In genomic region chrV:12637238-12637690, ce11 we compare ENCODE assay signal across 7 worm cellular contexts.
A peak's percentile ranks its signal among the peaks of the same experiment; 100 is the strongest.
TF ChIP-seq lines count a peak whose summit lies in the region.

Gene F56H9.2, plus strand, starts transcription at chrV:12637663.

TF ChIP-seq in whole organism, L1 larva, 84 proteins besides CTCF, POLR2A, EP300 and RAD21 (continued from another document and continues in another):
- TF ChIP-seq xbp-1 (tag; optimal IDR thresholded peaks at IDR 0.05; lab: Kevin White, UChicago) (peak; percentile 61), lir-3 (tag; optimal IDR thresholded peaks at IDR 0.05; lab: Kevin White, UChicago; ENCODE audit: poor library complexity) (peak; percentile 46), nhr-19 (GFP tag; conservative IDR thresholded peaks at IDR 0.05; lab: Robert Waterston, UW) (peak; percentile 94), aha-1 (tag; optimal IDR thresholded peaks at IDR 0.05; lab: Kevin White, UChicago) (no peak), nhr-47 (tag; optimal IDR thresholded peaks at IDR 0.05; lab: Kevin White, UChicago) (peak; percentile 70), hlh-17 (GFP tag; optimal IDR thresholded peaks at IDR 0.05; lab: Kevin White, UChicago; ENCODE audit: borderline replicate concordance) (no peak), lin-13 (GFP tag; optimal IDR thresholded peaks at IDR 0.05; lab: Kevin White, UChicago) (peak; percentile 8), swsn-7 (tag; optimal IDR thresholded peaks at IDR 0.05; lab: Kevin White, UChicago) (peak; percentile 74), tbx-2 (tag; optimal IDR thresholded peaks at IDR 0.05; lab: Kevin White, UChicago) (peak; percentile 83), efl-1 (optimal IDR thresholded peaks at IDR 0.05; lab: Kevin White, UChicago) (peak; percentile 44 to 46), efl-1 (GFP tag; optimal IDR thresholded peaks at IDR 0.05 in 1 of 2; lab: Kevin White, UChicago) (peak; percentile 14 to 92), ceh-82 (tag; optimal IDR thresholded peaks at IDR 0.05; lab: Kevin White, UChicago) (peak in 2 of 3 experiments; percentile 7 to 51), ceh-88 (GFP tag; IDR thresholded peaks at IDR 0.05; lab: Robert Waterston, UW) (no peak), sptf-1 (tag; optimal IDR thresholded peaks at IDR 0.05; lab: Kevin White, UChicago) (no peak), fos-1 (tag; optimal IDR thresholded peaks at IDR 0.05; lab: Kevin White, UChicago) (peak; percentile 13), mdl-1 (tag; optimal IDR thresholded peaks at IDR 0.05; lab: Kevin White, UChicago) (peak in 1 of 2 experiments; percentile 96), nhr-84 (tag; optimal IDR thresholded peaks at IDR 0.05; lab: Kevin White, UChicago) (no peak), pag-3 (tag; optimal IDR thresholded peaks at IDR 0.05; lab: Kevin White, UChicago; ENCODE audit: borderline replicate concordance, insufficient read depth) (no peak)

TF ChIP-seq in whole organism, L2 larva, 48 proteins besides CTCF, POLR2A, EP300 and RAD21 (continued from another document and continues in another):
- TF ChIP-seq unc-55 (GFP tag; optimal IDR thresholded peaks at IDR 0.05; lab: Kevin White, UChicago) (peak; percentile 39), nhr-10 (tag; optimal IDR thresholded peaks at IDR 0.05; lab: Kevin White, UChicago) (no peak), F13H6.1 (tag; optimal IDR thresholded peaks at IDR 0.05; lab: Kevin White, UChicago) (peak; percentile 93), nhr-6 (tag; optimal IDR thresholded peaks at IDR 0.05; lab: Kevin White, UChicago) (no peak), Y55F3AM.14 (GFP tag; optimal IDR thresholded peaks at IDR 0.05; lab: Kevin White, UChicago) (peak; percentile 75), aly-2 (tag; optimal IDR thresholded peaks at IDR 0.05; lab: Kevin White, UChicago) (no peak), lin-39 (tag; optimal IDR thresholded peaks at IDR 0.05; lab: Kevin White, UChicago) (no peak), mbf-1 (tag; optimal IDR thresholded peaks at IDR 0.05; lab: Kevin White, UChicago) (no peak), ztf-1 (GFP tag; conservative IDR thresholded peaks at IDR 0.05; lab: Robert Waterston, UW) (no peak), zag-1 (tag; optimal IDR thresholded peaks at IDR 0.05; lab: Kevin White, UChicago) (no peak), lin-13 (GFP tag; optimal IDR thresholded peaks at IDR 0.05; lab: Kevin White, UChicago) (peak; percentile 47), nhr-77 (tag; optimal IDR thresholded peaks at IDR 0.05; lab: Kevin White, UChicago) (no peak), crh-2 (tag; optimal IDR thresholded peaks at IDR 0.05; lab: Kevin White, UChicago) (peak; percentile 65), nhr-129 (tag; optimal IDR thresholded peaks at IDR 0.05; lab: Kevin White, UChicago) (peak; percentile 90), ZK546.5 (tag; optimal IDR thresholded peaks at IDR 0.05; lab: Kevin White, UChicago) (no peak), peb-1 (tag; optimal IDR thresholded peaks at IDR 0.05; lab: Kevin White, UChicago) (no peak), sem-4 (tag; optimal IDR thresholded peaks at IDR 0.05; lab: Kevin White, UChicago) (peak; percentile 58), nhr-21 (tag; optimal IDR thresholded peaks at IDR 0.05; lab: Kevin White, UChicago) (peak; percentile 85), ama-1 (optimal IDR thresholded peaks at IDR 0.05; lab: Kevin White, UChicago) (peak; percentile 69), lin-11 (tag; optimal IDR thresholded peaks at IDR 0.05; lab: Kevin White, UChicago) (no peak)

TF ChIP-seq in whole organism, L3 larva, 47 proteins besides CTCF, POLR2A, EP300 and RAD21 (continued from another document and continues in another):
- TF ChIP-seq ZK546.5 (tag; optimal IDR thresholded peaks at IDR 0.05; lab: Kevin White, UChicago) = no peak
- no peak for TF ChIP-seq eor-1 (tag; optimal IDR thresholded peaks at IDR 0.05; lab: Kevin White, UChicago)
- TF ChIP-seq ceh-82 (tag; optimal IDR thresholded peaks at IDR 0.05; lab: Kevin White, UChicago) = no peak
- no peak for TF ChIP-seq snpc-4 (tag; optimal IDR thresholded peaks at IDR 0.05; lab: Kevin White, UChicago)
- TF ChIP-seq R02D3.7 (tag; optimal IDR thresholded peaks at IDR 0.05; lab: Kevin White, UChicago) = peak; percentile 27
- no peak for TF ChIP-seq nhr-76 (tag; optimal IDR thresholded peaks at IDR 0.05; lab: Kevin White, UChicago)
- peak; percentile 71 for TF ChIP-seq nhr-23 (tag; optimal IDR thresholded peaks at IDR 0.05; lab: Kevin White, UChicago)
- no peak for TF ChIP-seq nhr-67 (tag; optimal IDR thresholded peaks at IDR 0.05; lab: Kevin White, UChicago)
- no peak for TF ChIP-seq skn-1 (tag; optimal IDR thresholded peaks at IDR 0.05; lab: Kevin White, UChicago)
- peak; percentile 62 for TF ChIP-seq jun-1 (tag; optimal IDR thresholded peaks at IDR 0.05; lab: Kevin White, UChicago)
- no peak for TF ChIP-seq ztf-4 (tag; optimal IDR thresholded peaks at IDR 0.05; lab: Kevin White, UChicago)
- no peak for TF ChIP-seq fkh-10 (GFP tag; optimal IDR thresholded peaks at IDR 0.05; lab: Kevin White, UChicago)
- TF ChIP-seq lsy-12 (tag; optimal IDR thresholded peaks at IDR 0.05; lab: Kevin White, UChicago) = no peak
- TF ChIP-seq fos-1 (tag; optimal IDR thresholded peaks at IDR 0.05; lab: Kevin White, UChicago) = no peak
- no peak for TF ChIP-seq ceh-16 (tag; optimal IDR thresholded peaks at IDR 0.05; lab: Kevin White, UChicago)
- peak; percentile 93 for TF ChIP-seq nhr-25 (tag; optimal IDR thresholded peaks at IDR 0.05; lab: Kevin White, UChicago)
- TF ChIP-seq mdl-1 (tag; optimal IDR thresholded peaks at IDR 0.05; lab: Kevin White, UChicago) = peak; percentile 72
- peak; percentile 64 for TF ChIP-seq nfya-1 (tag; optimal IDR thresholded peaks at IDR 0.05; lab: Kevin White, UChicago; ENCODE audit: insufficient read depth)
- no peak for TF ChIP-seq unc-62 (GFP tag; optimal IDR thresholded peaks at IDR 0.05; lab: Kevin White, UChicago)
- peak; percentile 19 for TF ChIP-seq elt-1 (tag; optimal IDR thresholded peaks at IDR 0.05; lab: Kevin White, UChicago)

TF ChIP-seq in whole organism, L4 larva, 104 proteins besides CTCF, POLR2A, EP300 and RAD21 (continued from another document and continues in another):
- TF ChIP-seq F49E8.2 (tag; optimal IDR thresholded peaks at IDR 0.05; lab: Kevin White, UChicago; ENCODE audit: borderline replicate concordance) (no peak), D1046.2 (GFP tag; IDR thresholded peaks at IDR 0.05; lab: Robert Waterston, UW) (no peak), Y5F2A.4 (GFP tag; optimal IDR thresholded peaks at IDR 0.05; lab: Kevin White, UChicago) (no peak), nhr-10 (tag; optimal IDR thresholded peaks at IDR 0.05; lab: Kevin White, UChicago) (peak; percentile 30), pha-4 (GFP tag; IDR thresholded peaks at IDR 0.05; lab: Robert Waterston, UW) (peak; percentile 55; the same call in 1 of the 2 replicates), pha-4 (tag; optimal IDR thresholded peaks at IDR 0.05; lab: Kevin White, UChicago) (no peak), F26F4.8 (GFP tag; conservative IDR thresholded peaks at IDR 0.05; lab: Robert Waterston, UW) (no peak), daf-12 (tag; optimal IDR thresholded peaks at IDR 0.05; lab: Kevin White, UChicago) (no peak), ztf-7 (tag; optimal IDR thresholded peaks at IDR 0.05; lab: Kevin White, UChicago) (peak; percentile 50), unc-39 (tag; optimal IDR thresholded peaks at IDR 0.05; lab: Kevin White, UChicago) (no peak), daf-19 (GFP tag; conservative IDR thresholded peaks at IDR 0.05; lab: Robert Waterston, UW) (no peak), ztf-11 (tag; optimal IDR thresholded peaks at IDR 0.05; lab: Kevin White, UChicago) (no peak), F44E2.7 (GFP tag; IDR thresholded peaks at IDR 0.05; lab: Robert Waterston, UW) (no peak), ceh-20 (GFP tag; IDR thresholded peaks at IDR 0.05; lab: Robert Waterston, UW) (peak; percentile 73), zfp-3 (GFP tag; conservative IDR thresholded peaks at IDR 0.05; lab: Robert Waterston, UW) (no peak; the same call in 1 of the 2 replicates), zag-1 (tag; optimal IDR thresholded peaks at IDR 0.05; lab: Kevin White, UChicago) (no peak), zip-2 (tag; optimal IDR thresholded peaks at IDR 0.05; lab: Kevin White, UChicago) (no peak), Y105C5A.15 (GFP tag; IDR thresholded peaks at IDR 0.05; lab: Robert Waterston, UW) (no peak), aha-1 (tag; lab: Kevin White, UChicago) (peak; percentile 97), saeg-2 (GFP tag; IDR thresholded peaks at IDR 0.05; lab: Robert Waterston, UW) (peak; percentile 74; the same call in 1 of the 2 replicates)

TF ChIP-seq in whole organism, late embryonic, 69 proteins besides CTCF, POLR2A, EP300 and RAD21 (continued from another document and continues in another):
- peak; percentile 55 for TF ChIP-seq hlh-8 (tag; optimal IDR thresholded peaks at IDR 0.05; lab: Kevin White, UChicago)
- no peak for TF ChIP-seq ttx-3 (tag; optimal IDR thresholded peaks at IDR 0.05; lab: Kevin White, UChicago)
- TF ChIP-seq ceh-30 (tag; optimal IDR thresholded peaks at IDR 0.05; lab: Kevin White, UChicago) = no peak
- TF ChIP-seq elt-4 (tag; optimal IDR thresholded peaks at IDR 0.05; lab: Kevin White, UChicago) = no peak
- TF ChIP-seq ceh-2 (tag; optimal IDR thresholded peaks at IDR 0.05; lab: Kevin White, UChicago) = peak; percentile 48
- no peak for TF ChIP-seq pha-2 (tag; optimal IDR thresholded peaks at IDR 0.05; lab: Kevin White, UChicago)
- no peak for TF ChIP-seq pag-3 (tag; optimal IDR thresholded peaks at IDR 0.05; lab: Kevin White, UChicago; ENCODE audit: borderline replicate concordance)
- TF ChIP-seq pax-1 (tag; optimal IDR thresholded peaks at IDR 0.05; lab: Kevin White, UChicago) = peak; percentile 23
- TF ChIP-seq ztf-16 (tag; optimal IDR thresholded peaks at IDR 0.05; lab: Kevin White, UChicago) = peak; percentile 32
- TF ChIP-seq ceh-14 (tag; optimal IDR thresholded peaks at IDR 0.05; lab: Kevin White, UChicago) = no peak
- TF ChIP-seq ceh-24 (tag; optimal IDR thresholded peaks at IDR 0.05; lab: Kevin White, UChicago) = no peak
- no peak for TF ChIP-seq fax-1 (tag; optimal IDR thresholded peaks at IDR 0.05; lab: Kevin White, UChicago)
- TF ChIP-seq dmd-4 (tag; optimal IDR thresholded peaks at IDR 0.05; lab: Kevin White, UChicago; ENCODE audit: borderline replicate concordance) = no peak
- no peak for TF ChIP-seq ets-4 (tag; optimal IDR thresholded peaks at IDR 0.05; lab: Kevin White, UChicago)
- TF ChIP-seq T23F11.4 (GFP tag; optimal IDR thresholded peaks at IDR 0.05; lab: Kevin White, UChicago) = no peak
- TF ChIP-seq Y22D7AL.16 (tag; optimal IDR thresholded peaks at IDR 0.05; lab: Kevin White, UChicago) = no peak
- TF ChIP-seq sox-4 (tag; optimal IDR thresholded peaks at IDR 0.05; lab: Kevin White, UChicago) = no peak
- no peak for TF ChIP-seq lim-6 (tag; optimal IDR thresholded peaks at IDR 0.05; lab: Kevin White, UChicago)
- no peak for TF ChIP-seq K02D7.2 (tag; optimal IDR thresholded peaks at IDR 0.05; lab: Kevin White, UChicago)
- TF ChIP-seq elt-2 (tag; optimal IDR thresholded peaks at IDR 0.05; lab: Kevin White, UChicago) = peak; percentile 66
- no peak for TF ChIP-seq C08G9.2 (tag; optimal IDR thresholded peaks at IDR 0.05; lab: Kevin White, UChicago)
- TF ChIP-seq pha-4 (tag; optimal IDR thresholded peaks at IDR 0.05; lab: Kevin White, UChicago) = no peak

TF ChIP-seq in whole organism, mixed stage, embryonic, 35 proteins besides CTCF, POLR2A, EP300 and RAD21 (continued from another document):
- TF ChIP-seq elt-3 (tag; optimal IDR thresholded peaks at IDR 0.05; lab: Kevin White, UChicago) = peak; percentile 61
- no peak for TF ChIP-seq ztf-11 (tag; optimal IDR thresholded peaks at IDR 0.05; lab: Kevin White, UChicago)
- peak; percentile 18 for TF ChIP-seq lsy-2 (tag; optimal IDR thresholded peaks at IDR 0.05; lab: Kevin White, UChicago)

TF ChIP-seq in whole organism, young adult, 124 proteins besides CTCF, POLR2A, EP300 and RAD21 (continued from another document and continues in another):
- TF ChIP-seq unc-130 (GFP tag; optimal IDR thresholded peaks at IDR 0.05; lab: Kevin White, UChicago) = no peak
- no peak for TF ChIP-seq lin-26 (GFP tag; IDR thresholded peaks at IDR 0.05; lab: Robert Waterston, UW)
- no peak for TF ChIP-seq nhr-120 (GFP tag; IDR thresholded peaks at IDR 0.05; lab: Robert Waterston, UW)
- TF ChIP-seq unc-62 (GFP tag; optimal IDR thresholded peaks at IDR 0.05; lab: Kevin White, UChicago) = no peak
- TF ChIP-seq lir-1 (GFP tag; conservative IDR thresholded peaks at IDR 0.05; lab: Robert Waterston, UW) = no peak
- no peak for TF ChIP-seq nfya-1 (tag; optimal IDR thresholded peaks at IDR 0.05; lab: Kevin White, UChicago; ENCODE audit: borderline replicate concordance, insufficient read depth)
- no peak for TF ChIP-seq cebp-1 (GFP tag; IDR thresholded peaks at IDR 0.05; lab: Robert Waterston, UW)
- peak; percentile 64 for TF ChIP-seq cebp-1 (tag; optimal IDR thresholded peaks at IDR 0.05; lab: Kevin White, UChicago)
- no peak for TF ChIP-seq zim-3 (tag; optimal IDR thresholded peaks at IDR 0.05; lab: Kevin White, UChicago)
- no peak for TF ChIP-seq hrde-1 (tag; optimal IDR thresholded peaks at IDR 0.05; lab: Kevin White, UChicago; ENCODE audit: borderline replicate concordance)
- no peak for TF ChIP-seq F49E8.2 (tag; optimal IDR thresholded peaks at IDR 0.05; lab: Kevin White, UChicago; ENCODE audit: insufficient read depth)
- TF ChIP-seq rcor-1 (GFP tag; IDR thresholded peaks at IDR 0.05; lab: Robert Waterston, UW) = 0 out of 2 replicates have a peak, but pooled peaks have one; percentile 21
- TF ChIP-seq gei-17 (GFP tag; optimal IDR thresholded peaks at IDR 0.05; lab: Kevin White, UChicago) = no peak
- TF ChIP-seq lin-35 (GFP tag; optimal IDR thresholded peaks at IDR 0.05; lab: Kevin White, UChicago) = peak in 1 of 3 experiments; percentile 18
- no peak for TF ChIP-seq snpc-1.3 (tag; optimal IDR thresholded peaks at IDR 0.05; lab: Kevin White, UChicago; ENCODE audit: insufficient read depth)
- TF ChIP-seq ZK185.1 (tag; optimal IDR thresholded peaks at IDR 0.05; lab: Kevin White, UChicago; ENCODE audit: poor library complexity, severe bottlenecking) = no peak
- TF ChIP-seq tbx-9 (tag; optimal IDR thresholded peaks at IDR 0.05; lab: Kevin White, UChicago; ENCODE audit: borderline replicate concordance) = no peak
- no peak for TF ChIP-seq sptf-2 (GFP tag; optimal IDR thresholded peaks at IDR 0.05; lab: Kevin White, UChicago)
- TF ChIP-seq zfh-2 (GFP tag; conservative IDR thresholded peaks at IDR 0.05; lab: Robert Waterston, UW) = no peak
- no peak for TF ChIP-seq Y56A3A.18 (GFP tag; IDR thresholded peaks at IDR 0.05; lab: Robert Waterston, UW)
- TF ChIP-seq Y53G8AR.9 (GFP tag; conservative IDR thresholded peaks at IDR 0.05; lab: Robert Waterston, UW) = no peak
- TF ChIP-seq F55B11.4 (tag; optimal IDR thresholded peaks at IDR 0.05; lab: Kevin White, UChicago; ENCODE audit: borderline replicate concordance, insufficient read depth) = no peak
- TF ChIP-seq tbp1 (GFP tag; optimal IDR thresholded peaks at IDR 0.05; lab: Kevin White, UChicago) = peak; percentile 31
- TF ChIP-seq dox-1 (GFP tag; IDR thresholded peaks at IDR 0.05; lab: Robert Waterston, UW) = no peak; the same call in 1 of the 2 replicates
- TF ChIP-seq madf-3 (GFP tag; IDR thresholded peaks at IDR 0.05; lab: Robert Waterston, UW) = no peak
- no peak for TF ChIP-seq Y53F4B.3 (GFP tag; IDR thresholded peaks at IDR 0.05; lab: Robert Waterston, UW)
- no peak for TF ChIP-seq attf-6 (GFP tag; IDR thresholded peaks at IDR 0.05; lab: Robert Waterston, UW)
- no peak for TF ChIP-seq C17E4.6 (GFP tag; IDR thresholded peaks at IDR 0.05; lab: Robert Waterston, UW)
- no peak for TF ChIP-seq F57A8.1 (GFP tag; optimal IDR thresholded peaks at IDR 0.05; lab: Kevin White, UChicago)
- no peak for TF ChIP-seq F39B2.1 (GFP tag; IDR thresholded peaks at IDR 0.05; lab: Robert Waterston, UW)
- TF ChIP-seq Y95B8A.8 (GFP tag; IDR thresholded peaks at IDR 0.05; lab: Robert Waterston, UW) = no peak
- no peak for TF ChIP-seq F52B5.7 (tag; optimal IDR thresholded peaks at IDR 0.05; lab: Kevin White, UChicago)
- no peak for TF ChIP-seq Y67H2A.10 (GFP tag; conservative IDR thresholded peaks at IDR 0.05; lab: Robert Waterston, UW)
- no peak for TF ChIP-seq B0035.1 (tag; optimal IDR thresholded peaks at IDR 0.05; lab: Kevin White, UChicago)
- no peak for TF ChIP-seq madf-8 (GFP tag; conservative IDR thresholded peaks at IDR 0.05; lab: Robert Waterston, UW)
- peak; percentile 76 for TF ChIP-seq ztf-26 (tag; optimal IDR thresholded peaks at IDR 0.05; lab: Kevin White, UChicago)
- TF ChIP-seq snpc-1.1 (tag; optimal IDR thresholded peaks at IDR 0.05; lab: Kevin White, UChicago; ENCODE audit: insufficient read depth) = no peak
- no peak for TF ChIP-seq aptf-3 (GFP tag; IDR thresholded peaks at IDR 0.05; lab: Robert Waterston, UW)
- TF ChIP-seq fkh-3 (tag; optimal IDR thresholded peaks at IDR 0.05; lab: Kevin White, UChicago) = no peak
- TF ChIP-seq lsl-1 (GFP tag; optimal IDR thresholded peaks at IDR 0.05; lab: Kevin White, UChicago) = no peak
- peak; percentile 39; the same call in 1 of the 2 replicates for TF ChIP-seq K11D2.4 (GFP tag; IDR thresholded peaks at IDR 0.05; lab: Robert Waterston, UW)
